Worm (Caenorhabditis elegans) whole organism, L2 larva: Measurements from ENCODE around the gene tbc-6.

Source experiments
- C34F6.9 ChIP-seq: fragments of 150-350 bp; optimal IDR thresholded peaks from 2 replicates; lab custom pipeline; 2014; ENCODE audit warnings: missing biosample characterization, missing genetic modification characterization
- R02D3.7 ChIP-seq: fragments of 150-350 bp; optimal IDR thresholded peaks from 2 replicates; lab custom pipeline; 2014; ENCODE audit warnings: missing biosample characterization, missing genetic modification characterization
- Y55F3AM.14 ChIP-seq: fragments of 200-800 bp; sonication (Bioruptor generic); optimal IDR thresholded peaks from 2 replicates; lab custom pipeline; 2018; ENCODE audit warnings: mild to moderate bottlenecking, missing genetic modification characterization, missing compliant biosample characterization
- alr-1 ChIP-seq: fragments of 150-350 bp; optimal IDR thresholded peaks from 2 replicates; lab custom pipeline; 2014; ENCODE audit warnings: missing biosample characterization, missing genetic modification characterization
- aly-2 ChIP-seq: fragments of 150-350 bp; optimal IDR thresholded peaks from 2 replicates; lab custom pipeline; 2014; ENCODE audit warnings: missing biosample characterization, missing genetic modification characterization
- ama-1 ChIP-seq: fragments of 150-350 bp; optimal IDR thresholded peaks from 2 replicates; lab custom pipeline; 2018; ENCODE audit warnings: inconsistent platforms
- blmp-1 ChIP-seq: sonication (generic microtip); optimal IDR thresholded peaks from 2 replicates; lab custom pipeline; 2017; ENCODE audit warnings: missing genetic modification characterization, mild to moderate bottlenecking, missing compliant biosample characterization, antibody characterized with exemption, moderate library complexity; ENCODE audit not compliant: insufficient read depth
- ceh-82 ChIP-seq: fragments of 150-350 bp; optimal IDR thresholded peaks from 2 replicates; lab custom pipeline; 2014; ENCODE audit warnings: missing biosample characterization, missing genetic modification characterization
- crh-2 ChIP-seq: sonication (generic microtip); optimal IDR thresholded peaks from 2 replicates; lab custom pipeline; 2017; ENCODE audit warnings: missing biosample characterization, missing genetic modification characterization
- dmd-4 ChIP-seq: sonication (generic microtip); optimal IDR thresholded peaks from 2 replicates; lab custom pipeline; 2017; ENCODE audit warnings: missing biosample characterization, missing genetic modification characterization
- egl-27 ChIP-seq: sonication (generic microtip); optimal IDR thresholded peaks from 3 replicates; lab custom pipeline; 2017; ENCODE audit warnings: missing biosample characterization, missing genetic modification reagents, missing genetic modification characterization
- elt-1 ChIP-seq: fragments of 150-350 bp; optimal IDR thresholded peaks from 2 replicates; lab custom pipeline; 2014; ENCODE audit warnings: missing biosample characterization, missing genetic modification characterization
- elt-3 ChIP-seq: sonication (generic microtip); optimal IDR thresholded peaks from 2 replicates; lab custom pipeline; 2017; ENCODE audit warnings: missing biosample characterization, missing genetic modification characterization
- fos-1 ChIP-seq: fragments of 150-350 bp; optimal IDR thresholded peaks from 2 replicates; lab custom pipeline; 2014; ENCODE audit warnings: missing biosample characterization, missing genetic modification characterization
- gmeb-1 ChIP-seq: fragments of 150-350 bp; optimal IDR thresholded peaks from 2 replicates; lab custom pipeline; 2014; ENCODE audit warnings: missing biosample characterization, missing genetic modification characterization
- lin-11 ChIP-seq: fragments of 150-350 bp; sonication (generic microtip); optimal IDR thresholded peaks from 2 replicates; lab custom pipeline; 2014; ENCODE audit warnings: missing biosample characterization, missing genetic modification characterization, inconsistent platforms, mixed read lengths
- lin-13 ChIP-seq: fragments of 150-350 bp; optimal IDR thresholded peaks from 2 replicates; lab custom pipeline; 2014; ENCODE audit warnings: missing biosample characterization, missing genetic modification reagents, missing genetic modification characterization
- lin-39 ChIP-seq: fragments of 150-350 bp; optimal IDR thresholded peaks from 2 replicates; lab custom pipeline; 2014; ENCODE audit warnings: missing biosample characterization, missing genetic modification reagents, missing genetic modification characterization
- lsy-2 ChIP-seq, 2 experiments: fragments of 150-350 bp in 1 of 2; sonication (generic microtip) in 1 of 2; optimal IDR thresholded peaks; 2 replicates each; lab custom pipeline; 2014 to 2017; ENCODE audit warnings: missing biosample characterization in 2 of 2, missing genetic modification characterization in 2 of 2
- mab-5 ChIP-seq: fragments of 150-350 bp; optimal IDR thresholded peaks from 2 replicates; lab custom pipeline; 2014; ENCODE audit warnings: missing biosample characterization, missing genetic modification characterization
- mdl-1 ChIP-seq, 2 experiments: fragments of 150-350 bp in 1 of 2; sonication (generic microtip) in 1 of 2; optimal IDR thresholded peaks; 2 replicates each; lab custom pipeline; 2017; ENCODE audit warnings: missing biosample characterization in 2 of 2, missing genetic modification characterization in 2 of 2
- nhr-10 ChIP-seq: sonication (generic microtip); optimal IDR thresholded peaks from 2 replicates; lab custom pipeline; 2017; ENCODE audit warnings: missing biosample characterization, missing genetic modification characterization
- nhr-12 ChIP-seq: fragments of 150-350 bp; optimal IDR thresholded peaks from 2 replicates; lab custom pipeline; 2014; ENCODE audit warnings: missing biosample characterization, missing genetic modification characterization
- nhr-129 ChIP-seq: fragments of 150-350 bp; optimal IDR thresholded peaks from 2 replicates; lab custom pipeline; 2014; ENCODE audit warnings: missing biosample characterization, missing genetic modification characterization
- nhr-21 ChIP-seq: fragments of 150-350 bp; optimal IDR thresholded peaks from 2 replicates; lab custom pipeline; 2014; ENCODE audit warnings: missing biosample characterization, missing genetic modification characterization
- nhr-23 ChIP-seq: fragments of 150-350 bp; optimal IDR thresholded peaks from 2 replicates; lab custom pipeline; 2014; ENCODE audit warnings: missing biosample characterization, missing genetic modification reagents, missing genetic modification characterization
- nhr-237 ChIP-seq: fragments of 150-350 bp; optimal IDR thresholded peaks from 2 replicates; lab custom pipeline; 2014; ENCODE audit warnings: missing biosample characterization, missing genetic modification characterization
- nhr-25 ChIP-seq: fragments of 150-350 bp; sonication (generic microtip); optimal IDR thresholded peaks from 3 replicates; lab custom pipeline; 2014; ENCODE audit warnings: missing biosample characterization, missing genetic modification characterization
- nhr-6 ChIP-seq: fragments of 150-350 bp; optimal IDR thresholded peaks from 2 replicates; lab custom pipeline; 2014; ENCODE audit warnings: missing biosample characterization, missing genetic modification characterization
- nhr-77 ChIP-seq: fragments of 150-350 bp; optimal IDR thresholded peaks from 2 replicates; lab custom pipeline; 2014; ENCODE audit warnings: missing biosample characterization, missing genetic modification characterization
- sem-4 ChIP-seq: fragments of 150-350 bp; optimal IDR thresholded peaks from 2 replicates; lab custom pipeline; 2014; ENCODE audit warnings: missing biosample characterization, missing genetic modification reagents, missing genetic modification characterization
- skn-1 ChIP-seq: sonication (generic microtip); optimal IDR thresholded peaks from 2 replicates; lab custom pipeline; 2017; ENCODE audit warnings: missing biosample characterization, missing genetic modification characterization
- sma-3 ChIP-seq: sonication (generic microtip); optimal IDR thresholded peaks from 2 replicates; lab custom pipeline; 2016; ENCODE audit warnings: missing genetic modification reagents, missing genetic modification characterization, missing compliant biosample characterization
- sma-9 ChIP-seq, 2 experiments: fragments of 150-350 bp in 1 of 2; sonication (generic microtip) in 1 of 2; optimal IDR thresholded peaks; 2 replicates each; lab custom pipeline; 2014 to 2016; ENCODE audit warnings: missing genetic modification characterization in 2 of 2, mild to moderate bottlenecking in 1 of 2, missing biosample characterization in 1 of 2, missing compliant biosample characterization in 1 of 2, missing genetic modification reagents in 1 of 2, moderate library complexity in 1 of 2
- snpc-4 ChIP-seq: fragments of 150-350 bp; optimal IDR thresholded peaks from 2 replicates; lab custom pipeline; 2014; ENCODE audit warnings: missing biosample characterization, missing genetic modification characterization
- unc-39 ChIP-seq: fragments of 150-350 bp; optimal IDR thresholded peaks from 2 replicates; lab custom pipeline; 2014; ENCODE audit warnings: missing biosample characterization, missing genetic modification characterization
- unc-55 ChIP-seq: fragments of 150-350 bp; sonication (generic microtip); optimal IDR thresholded peaks from 3 replicates; lab custom pipeline; 2014; ENCODE audit warnings: missing biosample characterization, missing genetic modification reagents, missing genetic modification characterization
- unc-62 ChIP-seq: fragments of 150-350 bp; optimal IDR thresholded peaks from 2 replicates; lab custom pipeline; 2014; ENCODE audit warnings: missing biosample characterization, missing genetic modification reagents, missing genetic modification characterization
- zag-1 ChIP-seq: fragments of 150-350 bp; optimal IDR thresholded peaks from 2 replicates; lab custom pipeline; 2014; ENCODE audit warnings: missing biosample characterization, missing genetic modification characterization
- ztf-11 ChIP-seq: sonication (generic microtip); optimal IDR thresholded peaks from 2 replicates; lab custom pipeline; 2017; ENCODE audit warnings: missing biosample characterization, missing genetic modification characterization
- ztf-4 ChIP-seq: fragments of 150-350 bp; optimal IDR thresholded peaks from 2 replicates; lab custom pipeline; 2014; ENCODE audit warnings: missing biosample characterization, missing genetic modification characterization

The tbc-6 gene

ce11 chrII:6847917-6848379 is at the start of gene tbc-6:
Gene tbc-6 (plus strand): TSS chrII:6848124.
- peak; percentile 35 for TF ChIP-seq C34F6.9
- no peak for TF ChIP-seq alr-1 (tag; lab: Kevin White, UChicago)
- peak; percentile 51 for TF ChIP-seq nhr-77
- TF ChIP-seq nhr-23 (tag; lab: Kevin White, UChicago), result no peak
- peak; percentile 83 for TF ChIP-seq crh-2 (tag; lab: Kevin White, UChicago)
- TF ChIP-seq lsy-2 (tag; optimal IDR thresholded peaks at IDR 0.05; lab: Kevin White, UChicago), result peak in 1 of 2 experiments; percentile 58
- TF ChIP-seq nhr-237, result no peak
- no peak for TF ChIP-seq elt-3 (tag; lab: Kevin White, UChicago)
- TF ChIP-seq unc-62, result peak; percentile 55
- no peak for TF ChIP-seq ceh-82
- TF ChIP-seq unc-55 (GFP tag; lab: Kevin White, UChicago), result no peak
- TF ChIP-seq sma-9 (GFP tag; optimal IDR thresholded peaks at IDR 0.05; lab: Kevin White, UChicago), result peak; percentile 68
- TF ChIP-seq sma-9 (tag; optimal IDR thresholded peaks at IDR 0.05; lab: Kevin White, UChicago), result no peak
- no peak for TF ChIP-seq skn-1
- TF ChIP-seq Y55F3AM.14 (GFP tag; lab: Kevin White, UChicago), result peak; percentile 18
- TF ChIP-seq ztf-11, result no peak
- peak; percentile 53 for TF ChIP-seq nhr-129 (tag; lab: Kevin White, UChicago)
- peak; percentile 43 for TF ChIP-seq nhr-10 (tag; lab: Kevin White, UChicago)
- no peak for TF ChIP-seq R02D3.7
- TF ChIP-seq ztf-4 (tag; lab: Kevin White, UChicago), result peak; percentile 28
- TF ChIP-seq lin-13 (GFP tag; lab: Kevin White, UChicago), result peak; percentile 20
- no peak for TF ChIP-seq dmd-4 (tag; lab: Kevin White, UChicago)
- TF ChIP-seq unc-39 (tag; lab: Kevin White, UChicago), result no peak
- no peak for TF ChIP-seq zag-1 (tag; lab: Kevin White, UChicago)
- peak; percentile 83 for TF ChIP-seq sma-3 (GFP tag; lab: Kevin White, UChicago)
- peak; percentile 67 for TF ChIP-seq fos-1 (tag; lab: Kevin White, UChicago)
- peak; percentile 98 for TF ChIP-seq blmp-1 (tag; lab: Kevin White, UChicago)
- TF ChIP-seq nhr-25 (tag; lab: Kevin White, UChicago), result peak; percentile 89
- TF ChIP-seq mab-5, result no peak
- peak; percentile 47 for TF ChIP-seq ama-1
- TF ChIP-seq nhr-12 (tag; lab: Kevin White, UChicago), result no peak
- TF ChIP-seq aly-2 (tag; lab: Kevin White, UChicago), result no peak
- TF ChIP-seq snpc-4, result no peak
- TF ChIP-seq sem-4 (tag; lab: Kevin White, UChicago), result peak; percentile 60
- no peak for TF ChIP-seq lin-11 (tag; lab: Kevin White, UChicago)
- TF ChIP-seq elt-1 (tag; lab: Kevin White, UChicago), result no peak
- TF ChIP-seq gmeb-1 (tag; lab: Kevin White, UChicago), result no peak
- peak; percentile 82 for TF ChIP-seq egl-27 (tag; lab: Kevin White, UChicago)
- no peak for TF ChIP-seq nhr-6 (tag; lab: Kevin White, UChicago)
- peak in 1 of 2 experiments; percentile 18 for TF ChIP-seq mdl-1 (tag; optimal IDR thresholded peaks at IDR 0.05; lab: Kevin White, UChicago)
- TF ChIP-seq nhr-21, result peak; percentile 79
- TF ChIP-seq lin-39, result no peak

ce11 chrII:6800104-6800711 is 47.7 kb upstream of the tbc-6 start, which contains the start of gene F31E8.4:
Gene F31E8.4 (minus strand): TSS chrII:6800154.
- TF ChIP-seq ceh-82 (no peak), lin-11 (tag; lab: Kevin White, UChicago) (no peak), nhr-129 (tag; lab: Kevin White, UChicago) (peak; percentile 51), fos-1 (tag; lab: Kevin White, UChicago) (peak; percentile 66), C34F6.9 (peak; percentile 51), crh-2 (tag; lab: Kevin White, UChicago) (peak; percentile 6), blmp-1 (tag; lab: Kevin White, UChicago) (peak; percentile 22), sma-9 (GFP tag; optimal IDR thresholded peaks at IDR 0.05; lab: Kevin White, UChicago) (peak; percentile 30), sma-9 (tag; optimal IDR thresholded peaks at IDR 0.05; lab: Kevin White, UChicago) (no peak), sma-3 (GFP tag; lab: Kevin White, UChicago) (peak; percentile 13)
